Fruit fly (Drosophila melanogaster): ENCODE data around the gene Bulli.

Gene Bulli

dm6 chr3L:6440462-6440811 lies 48.0 kb upstream of the Bulli start:
- TF ChIP-seq ey (GFP tag; optimal IDR thresholded peaks at IDR 0.05) (peak; percentile 5), dmrt93B (GFP tag; optimal IDR thresholded peaks at IDR 0.05) (peak; percentile 17), fru (GFP tag; optimal IDR thresholded peaks at IDR 0.05) (peak; percentile 30), sv (GFP tag; optimal IDR thresholded peaks at IDR 0.05) (no peak), HLH106 (tag; optimal IDR thresholded peaks at IDR 0.05) (peak; percentile 1), Hnf4 (GFP tag; optimal IDR thresholded peaks at IDR 0.05) (no peak), foxo (GFP tag; optimal IDR thresholded peaks at IDR 0.05) (peak in 1 of 2 experiments; percentile 38), Sp1 (GFP tag; optimal IDR thresholded peaks at IDR 0.05) (peak; percentile 20), OdsH (GFP tag; optimal IDR thresholded peaks at IDR 0.05) (peak; percentile 12), dl (GFP tag; optimal IDR thresholded peaks at IDR 0.05; ENCODE audit: insufficient read depth in 1 of 2, partially characterized antibody in 2 of 2) (no peak), Jra (GFP tag; optimal IDR thresholded peaks at IDR 0.05) (no peak), rgr (GFP tag; optimal IDR thresholded peaks at IDR 0.05) (peak; percentile 13), Hr83 (GFP tag; optimal IDR thresholded peaks at IDR 0.05; ENCODE audit: poor library complexity, severe bottlenecking) (no peak), Dif (GFP tag; optimal IDR thresholded peaks at IDR 0.05; ENCODE audit: partially characterized antibody) (no peak), GATAd (GFP tag; optimal IDR thresholded peaks at IDR 0.05) (no peak)

dm6 chr3L:6443235-6443634 lies 45.2 kb upstream of the Bulli start:
- TF ChIP-seq dmrt93B (GFP tag; optimal IDR thresholded peaks at IDR 0.05) (no peak), Jra (GFP tag; optimal IDR thresholded peaks at IDR 0.05) (no peak), fru (GFP tag; optimal IDR thresholded peaks at IDR 0.05) (no peak), psq (GFP tag; optimal IDR thresholded peaks at IDR 0.05) (peak; percentile 21), CG9705 (GFP tag; optimal IDR thresholded peaks at IDR 0.05) (no peak)

dm6 chr3L:6446553-6446952 lies 41.9 kb upstream of the Bulli start:
- TF ChIP-seq usp (GFP tag; optimal IDR thresholded peaks at IDR 0.05) (no peak), Jra (GFP tag; optimal IDR thresholded peaks at IDR 0.05) (no peak), br (GFP tag; optimal IDR thresholded peaks at IDR 0.05) (peak; percentile 8), Abd-B (GFP tag; optimal IDR thresholded peaks at IDR 0.05) (no peak), Hr83 (GFP tag; optimal IDR thresholded peaks at IDR 0.05; ENCODE audit: poor library complexity, severe bottlenecking) (no peak), dsf (GFP tag; optimal IDR thresholded peaks at IDR 0.05; ENCODE audit: borderline replicate concordance) (no peak), jim (GFP tag; optimal IDR thresholded peaks at IDR 0.05) (no peak), rgr (GFP tag; optimal IDR thresholded peaks at IDR 0.05) (peak; percentile 60), Dif (GFP tag; optimal IDR thresholded peaks at IDR 0.05; ENCODE audit: partially characterized antibody) (no peak), GATAd (GFP tag; optimal IDR thresholded peaks at IDR 0.05) (no peak), N (GFP tag; optimal IDR thresholded peaks at IDR 0.05) (no peak), sv (GFP tag; optimal IDR thresholded peaks at IDR 0.05) (no peak), psq (GFP tag; optimal IDR thresholded peaks at IDR 0.05) (peak; percentile 46), Myc (optimal IDR thresholded peaks at IDR 0.05) (no peak), HLH106 (tag; optimal IDR thresholded peaks at IDR 0.05) (peak; percentile 42), lola (GFP tag; optimal IDR thresholded peaks at IDR 0.05) (no peak), fru (GFP tag; optimal IDR thresholded peaks at IDR 0.05) (peak; percentile 51), h (GFP tag; optimal IDR thresholded peaks at IDR 0.05) (peak; percentile 67), Rel (GFP tag; optimal IDR thresholded peaks at IDR 0.05) (no peak), Rel (tag; optimal IDR thresholded peaks at IDR 0.05) (no peak), Mio (GFP tag; optimal IDR thresholded peaks at IDR 0.05) (no peak), CG32264 (GFP tag; optimal IDR thresholded peaks at IDR 0.05) (no peak), sage (GFP tag; optimal IDR thresholded peaks at IDR 0.05) (no peak), brk (GFP tag; optimal IDR thresholded peaks at IDR 0.05) (no peak), Hr78 (GFP tag; optimal IDR thresholded peaks at IDR 0.05) (no peak), tai (GFP tag; optimal IDR thresholded peaks at IDR 0.05) (peak; percentile 29), CrebA (GFP tag; optimal IDR thresholded peaks at IDR 0.05; ENCODE audit: borderline replicate concordance) (no peak), pan (optimal IDR thresholded peaks at IDR 0.05) (no peak), OdsH (GFP tag; optimal IDR thresholded peaks at IDR 0.05) (peak; percentile 54), dl (GFP tag; optimal IDR thresholded peaks at IDR 0.05; ENCODE audit: insufficient read depth in 1 of 2, partially characterized antibody in 2 of 2) (no peak), woc (GFP tag; optimal IDR thresholded peaks at IDR 0.05) (peak; percentile 34), CG9705 (GFP tag; optimal IDR thresholded peaks at IDR 0.05) (no peak), dmrt93B (GFP tag; optimal IDR thresholded peaks at IDR 0.05) (no peak), foxo (GFP tag; optimal IDR thresholded peaks at IDR 0.05) (peak in 1 of 2 experiments; percentile 64), Vsx2 (GFP tag; optimal IDR thresholded peaks at IDR 0.05; ENCODE audit: partially characterized antibody) (no peak), Dfd (GFP tag; optimal IDR thresholded peaks at IDR 0.05) (no peak), Sp1 (GFP tag; optimal IDR thresholded peaks at IDR 0.05) (peak; percentile 35), ey (GFP tag; optimal IDR thresholded peaks at IDR 0.05) (peak; percentile 62), Hnf4 (GFP tag; optimal IDR thresholded peaks at IDR 0.05) (peak; percentile 55)

Measured in whole organism, wandering third instar larva.